Worm (Caenorhabditis elegans): ENCODE data around the gene cnp-2.

cnp-2 gene

DNA sequence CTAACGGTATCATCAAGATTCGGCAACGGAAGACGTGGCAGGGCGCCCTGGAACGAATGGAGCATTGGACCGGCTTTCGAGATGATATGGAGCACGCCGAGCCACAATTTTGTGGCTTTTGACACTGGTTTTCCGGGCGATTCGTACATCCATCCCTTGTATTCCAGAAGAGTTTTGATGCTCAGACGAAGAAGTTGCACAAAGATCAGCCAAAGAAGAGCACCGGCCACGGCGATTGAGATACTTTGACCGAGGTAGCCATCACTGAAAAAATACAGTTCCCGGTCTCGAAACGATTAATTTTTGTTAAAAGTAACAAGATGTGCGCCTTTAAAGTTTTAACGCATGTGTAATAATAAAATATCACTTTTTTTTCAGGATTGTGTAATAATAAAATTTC is 34.6 kb downstream of the cnp-2 start:
- TF ChIP-seq nhr-2 (tag; optimal IDR thresholded peaks at IDR 0.05), result no peak

DNA sequence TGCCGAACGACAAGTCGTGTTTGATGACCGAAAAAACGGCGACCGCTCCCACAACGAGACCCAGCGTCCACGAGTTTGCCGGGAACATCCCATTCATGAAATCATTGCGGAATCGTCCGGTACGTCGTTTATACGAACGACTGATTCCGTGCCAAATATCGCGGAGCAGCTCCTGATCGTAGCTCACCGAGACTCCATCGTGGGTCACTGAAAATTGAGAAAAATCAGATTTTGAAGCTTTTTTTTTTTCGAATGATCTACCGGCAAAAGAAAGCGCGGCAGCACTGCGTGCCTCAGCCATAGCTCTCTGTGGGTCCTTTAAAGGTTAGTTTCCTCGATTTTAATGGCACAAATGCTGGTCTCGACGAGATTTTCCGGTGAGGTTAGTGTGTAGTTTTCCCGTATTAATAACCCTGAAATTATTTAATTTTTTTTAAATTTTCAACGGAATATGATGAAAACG is 35.5 kb downstream of the cnp-2 start, which contains the start of gene cpt-1:
Gene cpt-1, minus strand, starts transcription at position 413 of the 463 bp plus-strand sequence.
- TF ChIP-seq unc-62 (GFP tag; optimal IDR thresholded peaks at IDR 0.05), result no peak
- TF ChIP-seq blmp-1 (tag; optimal IDR thresholded peaks at IDR 0.05), result no peak
- TF ChIP-seq tbx-8 (GFP tag; optimal IDR thresholded peaks at IDR 0.05), result no peak
- no peak for TF ChIP-seq ceh-39 (tag; optimal IDR thresholded peaks at IDR 0.05)
- no peak for TF ChIP-seq ceh-43 (GFP tag; optimal IDR thresholded peaks at IDR 0.05)

DNA sequence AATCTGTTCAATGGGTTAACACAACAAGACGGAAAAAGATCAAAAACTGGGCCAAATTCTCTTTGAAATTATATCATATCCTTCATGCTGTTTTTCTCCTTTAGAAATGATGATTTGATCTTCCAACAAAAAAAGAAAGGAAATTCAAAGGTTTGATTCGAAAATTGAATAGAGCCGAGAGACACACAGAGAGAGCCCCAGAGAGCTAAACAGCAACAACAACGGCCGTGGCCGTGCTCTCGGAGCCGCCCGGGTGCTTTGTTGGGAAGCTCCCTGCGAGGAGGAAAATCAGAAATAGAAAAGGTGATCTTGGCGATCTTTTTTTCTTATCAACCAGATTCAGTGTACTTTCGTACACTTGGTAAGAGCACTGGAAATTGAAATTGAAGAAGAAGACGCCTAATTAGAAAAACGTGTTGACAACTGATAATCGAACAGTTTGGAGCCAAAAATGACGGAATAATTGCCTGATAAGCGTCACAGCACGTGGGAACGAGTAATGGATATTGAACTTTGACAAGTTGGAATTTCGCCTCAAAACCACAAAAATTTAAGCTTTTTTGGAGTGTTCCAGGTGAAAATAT is 36.7 kb downstream of the cnp-2 start:
- no peak for TF ChIP-seq unc-120 (tag; optimal IDR thresholded peaks at IDR 0.05; ENCODE audit: poor library complexity, severe bottlenecking)
- peak; percentile 35 for TF ChIP-seq ces-1 (GFP tag; optimal IDR thresholded peaks at IDR 0.05)
- no peak for TF ChIP-seq unc-39 (tag; optimal IDR thresholded peaks at IDR 0.05)
- TF ChIP-seq M03D4.4 (tag; optimal IDR thresholded peaks at IDR 0.05), result no peak
- no peak for TF ChIP-seq ztf-11 (tag; optimal IDR thresholded peaks at IDR 0.05)
- TF ChIP-seq hlh-1 (tag; optimal IDR thresholded peaks at IDR 0.05), result no peak

- TF ChIP-seq blmp-1 (tag; optimal IDR thresholded peaks at IDR 0.05) (no peak), nhr-76 (tag; optimal IDR thresholded peaks at IDR 0.05) (no peak), nhr-237 (tag; optimal IDR thresholded peaks at IDR 0.05) (no peak), zip-8 (tag; optimal IDR thresholded peaks at IDR 0.05) (no peak), elt-1 (tag; optimal IDR thresholded peaks at IDR 0.05; ENCODE audit: borderline replicate concordance, insufficient read depth) (peak; percentile 72), nhr-2 (tag; optimal IDR thresholded peaks at IDR 0.05) (no peak), nhr-28 (tag; optimal IDR thresholded peaks at IDR 0.05) (no peak), ceh-83 (GFP tag; optimal IDR thresholded peaks at IDR 0.05) (no peak), nhr-12 (tag; optimal IDR thresholded peaks at IDR 0.05) (no peak), hlh-1 (tag; optimal IDR thresholded peaks at IDR 0.05) (peak; percentile 68), ceh-39 (tag; optimal IDR thresholded peaks at IDR 0.05) (peak; percentile 16), unc-39 (tag; optimal IDR thresholded peaks at IDR 0.05) (no peak), unc-62 (GFP tag; optimal IDR thresholded peaks at IDR 0.05) (peak; percentile 31), cnd-1 (tag; optimal IDR thresholded peaks at IDR 0.05) (no peak), drap-1 (GFP tag; optimal IDR thresholded peaks at IDR 0.05) (peak; percentile 5), ztf-11 (tag; optimal IDR thresholded peaks at IDR 0.05) (no peak), sem-2 (GFP tag; optimal IDR thresholded peaks at IDR 0.05) (no peak), flh-1 (GFP tag; optimal IDR thresholded peaks at IDR 0.05) (no peak), unc-120 (tag; optimal IDR thresholded peaks at IDR 0.05; ENCODE audit: poor library complexity, severe bottlenecking) (peak; percentile 75), elt-3 (tag; optimal IDR thresholded peaks at IDR 0.05) (peak; percentile 59), ces-1 (GFP tag; optimal IDR thresholded peaks at IDR 0.05) (no peak), snpc-4 (tag; optimal IDR thresholded peaks at IDR 0.05) (no peak), mep-1 (tag; optimal IDR thresholded peaks at IDR 0.05) (no peak), lsy-2 (tag; optimal IDR thresholded peaks at IDR 0.05) (no peak), ham-2 (GFP tag; optimal IDR thresholded peaks at IDR 0.05) (peak; percentile 75), sptf-1 (tag; optimal IDR thresholded peaks at IDR 0.05) (peak; percentile 31)
Observed at ce11 chrII:12798814-12799213, 38.2 kb downstream of the cnp-2 start.

ce11 chrII:12799364-12799763 is 38.8 kb downstream of the cnp-2 start:
- TF ChIP-seq nhr-2 (tag; optimal IDR thresholded peaks at IDR 0.05) (peak; percentile 3), snpc-4 (tag; optimal IDR thresholded peaks at IDR 0.05) (no peak), cnd-1 (tag; optimal IDR thresholded peaks at IDR 0.05) (peak; percentile 13)

ce11 chrII:12799927-12800522 is 39.4 kb downstream of the cnp-2 start:
- TF ChIP-seq lsy-2 (tag; optimal IDR thresholded peaks at IDR 0.05), result peak; percentile 92
- TF ChIP-seq lin-13 (tag; optimal IDR thresholded peaks at IDR 0.05), result peak; percentile 1
- TF ChIP-seq elt-3 (tag; optimal IDR thresholded peaks at IDR 0.05), result no peak
- TF ChIP-seq ces-1 (GFP tag; optimal IDR thresholded peaks at IDR 0.05), result no peak
- TF ChIP-seq sem-2 (GFP tag; optimal IDR thresholded peaks at IDR 0.05), result no peak
- peak; percentile 25 for TF ChIP-seq hlh-1 (tag; optimal IDR thresholded peaks at IDR 0.05)
- TF ChIP-seq ceh-43 (GFP tag; optimal IDR thresholded peaks at IDR 0.05), result no peak
